Fruit fly (Drosophila melanogaster) whole organism, wandering third instar larva: ENCODE data around the gene alt.
A peak's percentile ranks its signal among the peaks of the same experiment; 100 is the strongest.

ENCODE experiments used
- Abd-B ChIP-seq: fragments of >200 bp; optimal IDR thresholded peaks from 2 replicates; lab custom pipeline; 2017; ENCODE audit warnings: missing biosample characterization, missing genetic modification characterization
- CG32264 ChIP-seq: fragments of 200-800 bp; sonication (Bioruptor generic); optimal IDR thresholded peaks from 2 replicates; lab custom pipeline; 2016; ENCODE audit warnings: missing biosample characterization, missing genetic modification characterization
- CG9705 ChIP-seq: fragments of 200-800 bp; sonication (Bioruptor generic); optimal IDR thresholded peaks from 2 replicates; lab custom pipeline; 2018; ENCODE audit warnings: missing biosample characterization, mild to moderate bottlenecking, missing genetic modification characterization
- CrebA ChIP-seq: fragments of 200-800 bp; sonication (Bioruptor generic); optimal IDR thresholded peaks from 2 replicates; lab custom pipeline; 2016; ENCODE audit warnings: missing biosample characterization, mild to moderate bottlenecking, missing genetic modification characterization, borderline replicate concordance
- Dfd ChIP-seq: fragments of >200 bp; optimal IDR thresholded peaks from 2 replicates; lab custom pipeline; 2017; ENCODE audit warnings: missing biosample characterization, missing genetic modification characterization
- Dif ChIP-seq: fragments of 200-275, 200-300 bp; sonication (Bioruptor generic); optimal IDR thresholded peaks from 2 replicates; lab custom pipeline; 2018; ENCODE audit warnings: missing biosample characterization, missing genetic modification characterization; ENCODE audit not compliant: partially characterized antibody
- GATAd ChIP-seq: sonication (Bioruptor generic); optimal IDR thresholded peaks from 2 replicates; lab custom pipeline; 2016; ENCODE audit warnings: missing biosample characterization, missing genetic modification characterization
- HLH106 ChIP-seq: fragments of 200-800 bp; optimal IDR thresholded peaks from 3 replicates; lab custom pipeline; 2019; ENCODE audit warnings: missing biosample characterization, mild to moderate bottlenecking, missing genetic modification characterization, moderate library complexity
- Hnf4 ChIP-seq: fragments of 200-800 bp; sonication (Bioruptor generic); optimal IDR thresholded peaks from 2 replicates; lab custom pipeline; 2016; ENCODE audit warnings: missing biosample characterization, mild to moderate bottlenecking, missing genetic modification characterization
- Hr78 ChIP-seq: fragments of >200 bp; optimal IDR thresholded peaks from 2 replicates; lab custom pipeline; 2017; ENCODE audit warnings: missing biosample characterization, missing genetic modification characterization
- Hr83 ChIP-seq: fragments of 200-300 bp; sonication (Bioruptor generic); optimal IDR thresholded peaks from 2 replicates; lab custom pipeline; 2016; ENCODE audit warnings: missing biosample characterization, mild to moderate bottlenecking, missing genetic modification characterization, moderate library complexity; ENCODE audit not compliant: poor library complexity, severe bottlenecking
- Jra ChIP-seq: sonication (Bioruptor generic); optimal IDR thresholded peaks from 2 replicates; lab custom pipeline; 2016; ENCODE audit warnings: missing biosample characterization, missing genetic modification characterization
- Mio ChIP-seq: sonication (Bioruptor generic); optimal IDR thresholded peaks from 2 replicates; lab custom pipeline; 2016; ENCODE audit warnings: missing biosample characterization, missing genetic modification characterization
- Myc ChIP-seq: fragments of >200 bp; optimal IDR thresholded peaks from 2 replicates; lab custom pipeline; 2017
- N ChIP-seq: fragments of >200 bp; optimal IDR thresholded peaks from 2 replicates; lab custom pipeline; 2018; ENCODE audit warnings: missing biosample characterization, missing external identifiers, missing genetic modification characterization
- OdsH ChIP-seq: fragments of 200-800 bp; sonication (Bioruptor generic); optimal IDR thresholded peaks from 2 replicates; lab custom pipeline; 2016; ENCODE audit warnings: missing biosample characterization, mild to moderate bottlenecking, missing genetic modification characterization
- Rel ChIP-seq, 2 experiments: fragments of 200-800 bp; sonication (Bioruptor generic) in 1 of 2; optimal IDR thresholded peaks; 2 replicates in 1 of 2; 3 replicates in 1 of 2; lab custom pipeline; 2016 to 2019; ENCODE audit warnings: mild to moderate bottlenecking in 2 of 2, missing biosample characterization in 2 of 2, missing genetic modification characterization in 2 of 2, moderate library complexity in 1 of 2
- Sp1 ChIP-seq: fragments of 200-800 bp; sonication (Bioruptor generic); optimal IDR thresholded peaks from 3 replicates; lab custom pipeline; 2019; ENCODE audit warnings: missing biosample characterization, mild to moderate bottlenecking, missing genetic modification characterization, moderate library complexity
- Vsx2 ChIP-seq: fragments of 200-300, 225-300 bp; sonication (Bioruptor generic); optimal IDR thresholded peaks from 2 replicates; lab custom pipeline; 2018; ENCODE audit warnings: missing biosample characterization, missing genetic modification characterization; ENCODE audit not compliant: partially characterized antibody
- br ChIP-seq: fragments of 200-800 bp; sonication (Bioruptor generic); optimal IDR thresholded peaks from 2 replicates; lab custom pipeline; 2016; ENCODE audit warnings: missing biosample characterization, missing genetic modification characterization
- brk ChIP-seq: fragments of 200-800 bp; sonication (Bioruptor generic); optimal IDR thresholded peaks from 2 replicates; lab custom pipeline; 2016; ENCODE audit warnings: missing biosample characterization, mild to moderate bottlenecking, missing genetic modification characterization
- dl ChIP-seq, 2 experiments: fragments of 175-275, 200-275 bp in 1 of 2; fragments of 200-275 bp in 1 of 2; sonication (Bioruptor generic); optimal IDR thresholded peaks; lab custom pipeline; 2018; ENCODE audit warnings: mild to moderate bottlenecking in 2 of 2, missing biosample characterization in 2 of 2, missing genetic modification characterization in 2 of 2, moderate library complexity in 2 of 2; ENCODE audit not compliant: partially characterized antibody in 2 of 2, insufficient read depth in 1 of 2
- dmrt93B ChIP-seq: fragments of 200-800 bp; sonication (Bioruptor generic); optimal IDR thresholded peaks from 2 replicates; lab custom pipeline; 2018; ENCODE audit warnings: missing biosample characterization, mild to moderate bottlenecking, missing genetic modification characterization
- dsf ChIP-seq: sonication (Bioruptor generic); optimal IDR thresholded peaks from 2 replicates; lab custom pipeline; 2016; ENCODE audit warnings: missing biosample characterization, missing genetic modification characterization, borderline replicate concordance
- ey ChIP-seq: fragments of 200-800 bp; sonication (Bioruptor generic); optimal IDR thresholded peaks from 2 replicates; lab custom pipeline; 2016; ENCODE audit warnings: missing biosample characterization, missing genetic modification characterization
- foxo ChIP-seq, 2 experiments: fragments of 200-800 bp; sonication (Bioruptor generic); optimal IDR thresholded peaks; 2 replicates in 1 of 2; 3 replicates in 1 of 2; lab custom pipeline; 2016 to 2017; ENCODE audit warnings: missing biosample characterization in 2 of 2, missing genetic modification characterization in 2 of 2
- fru ChIP-seq: fragments of 200-800 bp; sonication (Bioruptor generic); optimal IDR thresholded peaks from 3 replicates; lab custom pipeline; 2016; ENCODE audit warnings: missing biosample characterization, mild to moderate bottlenecking, missing genetic modification characterization
- h ChIP-seq: fragments of 200-800 bp; sonication (Bioruptor generic); optimal IDR thresholded peaks from 3 replicates; lab custom pipeline; 2016; ENCODE audit warnings: missing biosample characterization, mild to moderate bottlenecking, missing genetic modification characterization
- jim ChIP-seq: fragments of 175-275, 200-325 bp; sonication (Bioruptor generic); optimal IDR thresholded peaks from 2 replicates; lab custom pipeline; 2016; ENCODE audit warnings: missing biosample characterization, mild to moderate bottlenecking, missing genetic modification characterization
- lola ChIP-seq: fragments of >200 bp; optimal IDR thresholded peaks from 2 replicates; lab custom pipeline; 2017; ENCODE audit warnings: missing biosample characterization, missing genetic modification characterization
- pan ChIP-seq: fragments of >200 bp; optimal IDR thresholded peaks from 2 replicates; lab custom pipeline; 2017
- psq ChIP-seq: fragments of 200-800 bp; sonication (Bioruptor generic); optimal IDR thresholded peaks from 3 replicates; lab custom pipeline; 2017; ENCODE audit warnings: missing biosample characterization, mild to moderate bottlenecking, missing genetic modification characterization, moderate library complexity
- rgr ChIP-seq: fragments of 200-800 bp; sonication (Bioruptor generic); optimal IDR thresholded peaks from 3 replicates; lab custom pipeline; 2016; ENCODE audit warnings: missing biosample characterization, mild to moderate bottlenecking, missing genetic modification characterization
- sage ChIP-seq: fragments of 200-800 bp; sonication (Bioruptor generic); optimal IDR thresholded peaks from 2 replicates; lab custom pipeline; 2016; ENCODE audit warnings: missing biosample characterization, mild to moderate bottlenecking, missing genetic modification characterization
- sv ChIP-seq: fragments of 200-800 bp; sonication (Bioruptor generic); optimal IDR thresholded peaks from 3 replicates; lab custom pipeline; 2016; ENCODE audit warnings: missing biosample characterization, missing genetic modification characterization
- tai ChIP-seq: sonication (Bioruptor generic); optimal IDR thresholded peaks from 2 replicates; lab custom pipeline; 2016; ENCODE audit warnings: missing biosample characterization, missing genetic modification characterization
- usp ChIP-seq: fragments of >200 bp; optimal IDR thresholded peaks from 2 replicates; lab custom pipeline; 2017; ENCODE audit warnings: missing biosample characterization, missing genetic modification characterization
- woc ChIP-seq: sonication (Bioruptor generic); optimal IDR thresholded peaks from 2 replicates; lab custom pipeline; 2016; ENCODE audit warnings: missing biosample characterization, mild to moderate bottlenecking, missing genetic modification characterization

alt gene

DNA sequence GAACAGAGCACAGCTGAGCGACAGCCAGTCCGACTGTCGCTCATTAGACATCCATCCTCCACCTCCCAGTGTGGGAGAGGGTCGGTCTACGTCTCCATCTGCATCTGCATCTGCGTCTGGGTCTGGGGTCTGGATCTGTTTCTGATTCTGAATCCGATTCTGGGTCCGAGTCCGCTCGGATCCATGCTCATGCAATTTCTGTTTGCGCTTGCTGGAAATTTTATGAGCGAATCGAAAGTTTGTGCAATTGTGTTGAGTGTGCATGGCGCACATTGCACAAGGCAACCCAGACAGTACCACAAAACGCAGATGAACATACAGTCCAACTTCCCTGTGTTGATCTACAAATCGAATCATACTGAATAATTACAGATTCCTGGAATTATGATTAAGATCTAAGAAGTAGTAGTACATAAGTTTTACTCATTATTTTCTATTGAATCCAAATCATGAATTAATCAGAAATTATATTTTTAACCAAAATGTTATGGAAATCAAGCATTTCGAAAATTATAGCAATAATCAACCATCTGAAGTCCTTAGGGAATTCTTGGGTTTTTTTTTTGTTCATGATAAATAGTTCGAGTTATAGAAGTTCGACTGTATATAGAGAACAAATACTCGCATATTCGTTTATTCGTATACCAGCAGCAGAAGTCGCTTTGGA, 20.8 kb upstream of the alt start:
- TF ChIP-seq Myc (lab: Kevin White, UChicago) (no peak), Hr83 (no peak), Dif (no peak), tai (GFP tag; lab: Kevin White, UChicago) (peak; percentile 81), jim (no peak), psq (GFP tag; lab: Kevin White, UChicago) (peak; percentile 73), CG9705 (peak; percentile 54), Sp1 (GFP tag; lab: Kevin White, UChicago) (peak; percentile 89), Dfd (no peak), fru (GFP tag; lab: Kevin White, UChicago) (peak; percentile 93), CrebA (GFP tag; lab: Kevin White, UChicago) (no peak), rgr (GFP tag; lab: Kevin White, UChicago) (peak; percentile 90), Hnf4 (peak; percentile 60), dmrt93B (GFP tag; lab: Kevin White, UChicago) (peak; percentile 90), Vsx2 (GFP tag; lab: Kevin White, UChicago) (no peak), dsf (GFP tag; lab: Kevin White, UChicago) (no peak), OdsH (peak; percentile 91), woc (peak; percentile 76), lola (GFP tag; lab: Kevin White, UChicago) (no peak), brk (GFP tag; lab: Kevin White, UChicago) (peak; percentile 43), dl (GFP tag; optimal IDR thresholded peaks at IDR 0.05; lab: Kevin White, UChicago; ENCODE audit: insufficient read depth in 1 of 2, partially characterized antibody in 2 of 2) (no peak), br (peak; percentile 87), HLH106 (tag; lab: Kevin White, UChicago) (peak; percentile 82), Rel (GFP tag; optimal IDR thresholded peaks at IDR 0.05; lab: Kevin White, UChicago) (no peak), Rel (tag; optimal IDR thresholded peaks at IDR 0.05; lab: Kevin White, UChicago) (no peak), usp (no peak), Jra (GFP tag; lab: Kevin White, UChicago) (peak; percentile 58), CG32264 (GFP tag; lab: Kevin White, UChicago) (peak; percentile 86), pan (lab: Kevin White, UChicago) (no peak), Abd-B (GFP tag; lab: Kevin White, UChicago) (no peak), GATAd (GFP tag; lab: Kevin White, UChicago) (no peak), sage (GFP tag; lab: Kevin White, UChicago) (peak; percentile 58), N (GFP tag; lab: Kevin White, UChicago) (no peak), ey (GFP tag; lab: Kevin White, UChicago) (peak; percentile 94), sv (no peak), Mio (GFP tag; lab: Kevin White, UChicago) (peak; percentile 7), Hr78 (GFP tag; lab: Kevin White, UChicago) (no peak), foxo (GFP tag; optimal IDR thresholded peaks at IDR 0.05; lab: Kevin White, UChicago) (peak in 1 of 2 experiments; percentile 91), h (GFP tag; lab: Kevin White, UChicago) (peak; percentile 91)

DNA sequence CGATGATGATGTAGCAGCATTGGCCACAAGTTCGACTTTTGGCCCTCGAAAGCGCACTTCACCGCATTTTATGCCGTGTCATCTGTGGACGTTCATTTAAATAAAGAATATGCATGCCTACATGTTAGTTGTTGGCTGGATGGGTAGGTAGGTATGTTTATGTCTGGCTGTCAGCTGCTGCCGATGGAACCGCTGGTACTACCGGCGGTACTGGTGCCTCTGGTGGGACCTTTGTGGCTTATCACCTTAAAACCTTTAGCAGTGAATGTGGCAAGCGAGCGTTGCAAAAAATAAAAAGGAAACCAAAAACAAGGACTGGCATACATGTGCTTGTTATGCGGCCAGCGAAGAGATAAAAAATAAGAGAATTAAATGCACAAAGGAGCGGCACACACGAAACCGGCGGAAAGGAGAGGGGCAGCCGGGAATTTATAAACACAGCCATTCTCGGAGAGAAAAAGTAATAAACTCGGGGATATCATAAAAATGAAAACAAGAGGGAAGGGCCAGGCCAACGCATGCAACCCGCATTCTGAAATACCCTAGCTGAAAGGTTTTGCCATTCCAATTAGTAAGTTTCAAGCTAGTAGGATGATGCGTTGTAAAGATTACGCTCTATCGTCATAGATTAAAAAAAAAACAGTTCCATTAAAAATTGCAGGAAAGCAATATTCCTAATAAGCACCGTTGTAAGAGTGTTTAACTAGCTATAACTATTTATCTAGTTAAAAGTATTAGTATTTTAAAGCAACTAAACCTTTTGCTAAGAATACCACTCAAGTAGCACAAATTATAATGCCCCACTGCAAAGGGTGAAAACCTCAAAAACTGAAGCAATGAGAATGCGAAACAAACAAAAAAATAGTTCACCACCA, 19.9 kb upstream of the alt start:
- TF ChIP-seq sage (GFP tag; lab: Kevin White, UChicago) (no peak), CG32264 (GFP tag; lab: Kevin White, UChicago) (no peak), Jra (GFP tag; lab: Kevin White, UChicago) (no peak), dmrt93B (GFP tag; lab: Kevin White, UChicago) (peak; percentile 5), foxo (GFP tag; optimal IDR thresholded peaks at IDR 0.05; lab: Kevin White, UChicago) (peak in 1 of 2 experiments; percentile 75), Rel (GFP tag; optimal IDR thresholded peaks at IDR 0.05; lab: Kevin White, UChicago) (no peak), Rel (tag; optimal IDR thresholded peaks at IDR 0.05; lab: Kevin White, UChicago) (peak; percentile 60), tai (GFP tag; lab: Kevin White, UChicago) (no peak), psq (GFP tag; lab: Kevin White, UChicago) (peak; percentile 46), CrebA (GFP tag; lab: Kevin White, UChicago) (peak; percentile 21), Dfd (no peak), fru (GFP tag; lab: Kevin White, UChicago) (peak; percentile 66), CG9705 (no peak), OdsH (peak; percentile 56), woc (peak; percentile 44), Sp1 (GFP tag; lab: Kevin White, UChicago) (peak; percentile 35), h (GFP tag; lab: Kevin White, UChicago) (peak; percentile 54), br (peak; percentile 41), HLH106 (tag; lab: Kevin White, UChicago) (peak; percentile 52), rgr (GFP tag; lab: Kevin White, UChicago) (peak; percentile 35), ey (GFP tag; lab: Kevin White, UChicago) (peak; percentile 69)
